Fruit fly (Drosophila melanogaster) whole organism, embryonic: ENCODE data around the gene brat.
A peak's percentile ranks its signal among the peaks of the same experiment; 100 is the strongest.

Source experiments
- ATbp ChIP-seq: fragments of 200-800 bp; sonication (Bioruptor generic); optimal IDR thresholded peaks from 2 replicates; lab custom pipeline; 2017; ENCODE audit warnings: missing biosample characterization, mild to moderate bottlenecking, missing genetic modification characterization, missing genetic modification reagents
- CG1024 ChIP-seq: fragments of 200-800 bp; sonication (Bioruptor generic); IDR thresholded peaks from 2 replicates; pipeline ENCODE4 v1.3.6; 2022; ENCODE audit warnings: missing biosample characterization, missing genetic modification characterization
- CG10543 ChIP-seq: fragments of 200-800 bp; sonication (Bioruptor generic); optimal IDR thresholded peaks from 3 replicates; lab custom pipeline; 2017; ENCODE audit warnings: missing biosample characterization, mild to moderate bottlenecking, missing genetic modification characterization, moderate library complexity
- CG11695 ChIP-seq: fragments of 200-800 bp; sonication (Bioruptor generic); IDR thresholded peaks from 3 replicates; pipeline ENCODE4 v1.3.6; 2022; ENCODE audit warnings: missing biosample characterization, missing genetic modification characterization
- CG11723 ChIP-seq: fragments of 200-800 bp; sonication (Bioruptor generic); optimal IDR thresholded peaks from 2 replicates; lab custom pipeline; 2017; ENCODE audit warnings: missing biosample characterization, mild to moderate bottlenecking, missing genetic modification characterization
- CG12299 ChIP-seq: fragments of 200-800 bp; sonication (Bioruptor generic); optimal IDR thresholded peaks from 2 replicates; lab custom pipeline; 2018; ENCODE audit warnings: missing biosample characterization, mild to moderate bottlenecking, missing genetic modification characterization
- CG15514 ChIP-seq: fragments of 200-800 bp; sonication (Bioruptor generic); optimal IDR thresholded peaks from 3 replicates; lab custom pipeline; 2017; ENCODE audit warnings: missing biosample characterization, missing genetic modification characterization, mild to moderate bottlenecking, moderate library complexity, missing genetic modification reagents
- CG16779 ChIP-seq: fragments of 200-800 bp; sonication (Bioruptor generic); IDR thresholded peaks from 2 replicates; pipeline ENCODE4 v1.3.6; 2022; ENCODE audit warnings: missing biosample characterization, missing genetic modification characterization
- CG17829 ChIP-seq: fragments of 200-800 bp; optimal IDR thresholded peaks from 2 replicates; lab custom pipeline; 2019; ENCODE audit warnings: missing biosample characterization, mild to moderate bottlenecking, missing genetic modification characterization, moderate library complexity
- CG30403 ChIP-seq: fragments of 200-800 bp; sonication (Bioruptor generic); optimal IDR thresholded peaks from 3 replicates; lab custom pipeline; 2016; ENCODE audit warnings: missing biosample characterization, missing genetic modification characterization
- CG7745 ChIP-seq: fragments of 200-800 bp; sonication (Bioruptor generic); optimal IDR thresholded peaks from 2 replicates; lab custom pipeline; 2018; ENCODE audit warnings: missing biosample characterization, mild to moderate bottlenecking, missing genetic modification characterization, moderate library complexity
- CG8290 ChIP-seq, 3 experiments: fragments of 200-800 bp; sonication (Bioruptor generic); optimal IDR thresholded peaks; 2 replicates each; lab custom pipeline; 2016 to 2019; ENCODE audit warnings: missing biosample characterization in 3 of 3, missing genetic modification characterization in 3 of 3, mild to moderate bottlenecking in 2 of 3, moderate library complexity in 1 of 3
- CG8924 ChIP-seq: fragments of 200-800 bp; optimal IDR thresholded peaks from 3 replicates; lab custom pipeline; 2019; ENCODE audit warnings: missing biosample characterization, mild to moderate bottlenecking, missing genetic modification characterization, moderate library complexity
- CG9437 ChIP-seq: fragments of 200-800 bp; sonication (Bioruptor generic); optimal IDR thresholded peaks from 2 replicates; lab custom pipeline; 2018; ENCODE audit warnings: missing biosample characterization, mild to moderate bottlenecking, missing genetic modification characterization
- Dad ChIP-seq: fragments of 200-800 bp; sonication (Bioruptor generic); optimal IDR thresholded peaks from 3 replicates; lab custom pipeline; 2016; ENCODE audit warnings: missing biosample characterization, missing genetic modification characterization
- Dp ChIP-seq: fragments of 200-800 bp; sonication (Bioruptor generic); optimal IDR thresholded peaks from 2 replicates; lab custom pipeline; 2018; ENCODE audit warnings: missing biosample characterization, mild to moderate bottlenecking, missing genetic modification characterization, moderate library complexity
- Fer2 ChIP-seq: fragments of 200-800 bp; sonication (Bioruptor generic); optimal IDR thresholded peaks from 2 replicates; lab custom pipeline; 2018; ENCODE audit warnings: missing biosample characterization, mild to moderate bottlenecking, missing genetic modification characterization, moderate library complexity
- HmgZ ChIP-seq: fragments of 200-800 bp; sonication (Bioruptor generic); optimal IDR thresholded peaks from 2 replicates; lab custom pipeline; 2018; ENCODE audit warnings: missing biosample characterization, mild to moderate bottlenecking, missing genetic modification characterization
- Jarid2 ChIP-seq: fragments of 200-800 bp; sonication (Bioruptor generic); optimal IDR thresholded peaks from 3 replicates; lab custom pipeline; 2017; ENCODE audit warnings: mild to moderate bottlenecking, missing biosample characterization, missing genetic modification reagents, missing genetic modification characterization
- MESR4 ChIP-seq: fragments of 200-800 bp; sonication (Bioruptor generic); optimal IDR thresholded peaks from 2 replicates; lab custom pipeline; 2018; ENCODE audit warnings: missing biosample characterization, mild to moderate bottlenecking, missing genetic modification characterization, moderate library complexity
- NfI ChIP-seq: fragments of 200-800 bp; sonication (Bioruptor generic); optimal IDR thresholded peaks from 3 replicates; lab custom pipeline; 2018; ENCODE audit warnings: missing biosample characterization, mild to moderate bottlenecking, missing genetic modification characterization, moderate library complexity
- Sin3A ChIP-seq: fragments of >200 bp; optimal IDR thresholded peaks from 2 replicates; lab custom pipeline; 2018
- br ChIP-seq: fragments of >200 bp; optimal IDR thresholded peaks from 2 replicates; lab custom pipeline; 2017
- bsh ChIP-seq, 2 experiments: fragments of 200-800 bp; sonication (Bioruptor generic); optimal IDR thresholded peaks; 2 replicates each; lab custom pipeline; 2017 to 2018; ENCODE audit warnings: mild to moderate bottlenecking in 2 of 2, missing biosample characterization in 2 of 2, missing genetic modification characterization in 2 of 2, moderate library complexity in 1 of 2
- cad ChIP-seq: fragments of >200 bp; optimal IDR thresholded peaks from 2 replicates; lab custom pipeline; 2017; ENCODE audit warnings: missing biosample characterization, missing genetic modification characterization
- cas ChIP-seq: fragments of 200-800 bp; sonication (Bioruptor generic); IDR thresholded peaks from 2 replicates; pipeline ENCODE4 v1.3.6; 2022; ENCODE audit warnings: missing biosample characterization, missing genetic modification characterization
- cato ChIP-seq: fragments of 200-800 bp; sonication (Bioruptor generic); optimal IDR thresholded peaks from 2 replicates; lab custom pipeline; 2016; ENCODE audit warnings: missing biosample characterization, missing genetic modification characterization, borderline replicate concordance
- dimm ChIP-seq: fragments of 200-800 bp; sonication (Bioruptor generic); IDR thresholded peaks from 2 replicates; pipeline ENCODE4 v1.3.6; 2022; ENCODE audit warnings: missing biosample characterization, missing genetic modification characterization
- disco-r ChIP-seq: fragments of 200-800 bp; sonication (Bioruptor generic); optimal IDR thresholded peaks from 2 replicates; lab custom pipeline; 2016; ENCODE audit warnings: missing biosample characterization, missing genetic modification characterization
- dm ChIP-seq: fragments of 200-800 bp; sonication (Bioruptor generic); optimal IDR thresholded peaks from 3 replicates; lab custom pipeline; 2016; ENCODE audit warnings: missing biosample characterization, missing genetic modification characterization
- dysf ChIP-seq: fragments of 200-800 bp; sonication (Bioruptor generic); IDR thresholded peaks from 3 replicates; pipeline ENCODE4 v1.3.6; 2022; ENCODE audit warnings: missing biosample characterization, missing genetic modification characterization
- fd3F ChIP-seq: fragments of 200-800 bp; sonication (Bioruptor generic); optimal IDR thresholded peaks from 2 replicates; lab custom pipeline; 2018; ENCODE audit warnings: missing biosample characterization, mild to moderate bottlenecking, missing genetic modification characterization, moderate library complexity
- ham ChIP-seq: fragments of 200-800 bp; sonication (Bioruptor generic); IDR thresholded peaks from 2 replicates; pipeline ENCODE4 v1.3.6; 2022; ENCODE audit warnings: missing biosample characterization, missing genetic modification characterization
- inv ChIP-seq: fragments of 200-800 bp; sonication (Bioruptor generic); IDR thresholded peaks from 2 replicates; pipeline ENCODE4 v1.3.6; 2022; ENCODE audit warnings: missing biosample characterization, missing genetic modification characterization; ENCODE audit not compliant: partially characterized antibody
- mam ChIP-seq: fragments of 200-800 bp; sonication (Bioruptor generic); optimal IDR thresholded peaks from 3 replicates; lab custom pipeline; 2016; ENCODE audit warnings: missing biosample characterization, missing genetic modification characterization
- mirr ChIP-seq: fragments of 200-800 bp; sonication (Bioruptor generic); optimal IDR thresholded peaks from 3 replicates; lab custom pipeline; 2018; ENCODE audit warnings: missing biosample characterization, mild to moderate bottlenecking, missing genetic modification characterization
- odd ChIP-seq: fragments of 200-800 bp; sonication (Bioruptor generic); optimal IDR thresholded peaks from 2 replicates; lab custom pipeline; 2017; ENCODE audit warnings: missing biosample characterization, mild to moderate bottlenecking, missing genetic modification characterization
- pho ChIP-seq: fragments of 200-800 bp; sonication (Bioruptor generic); optimal IDR thresholded peaks from 2 replicates; lab custom pipeline; 2016; ENCODE audit warnings: missing biosample characterization, missing genetic modification characterization
- prd ChIP-seq, 3 experiments: fragments of >200 bp in 2 of 3; fragments of 200-800 bp in 1 of 3; sonication (Bioruptor generic) in 1 of 3; optimal IDR thresholded peaks in 2 of 3; IDR thresholded peaks in 1 of 3; 2 replicates in 2 of 3; 3 replicates in 1 of 3; pipeline versions ENCODE4 v1.3.6 to Lab custom; 2017 to 2022; ENCODE audit warnings: missing biosample characterization in 1 of 3, missing genetic modification characterization in 1 of 3
- pum ChIP-seq: fragments of 200-800 bp; sonication (Bioruptor generic); optimal IDR thresholded peaks from 2 replicates; lab custom pipeline; 2016; ENCODE audit warnings: missing biosample characterization, missing genetic modification characterization
- ro ChIP-seq: fragments of 200-800 bp; sonication (Bioruptor generic); IDR thresholded peaks from 2 replicates; pipeline ENCODE4 v1.3.6; 2022; ENCODE audit warnings: missing biosample characterization, missing genetic modification characterization
- sd ChIP-seq: fragments of 200-800 bp; sonication (Bioruptor generic); optimal IDR thresholded peaks from 3 replicates; lab custom pipeline; 2018; ENCODE audit warnings: missing biosample characterization, mild to moderate bottlenecking, missing genetic modification characterization, moderate library complexity
- sens-2 ChIP-seq: fragments of 200-800 bp; sonication (Bioruptor generic); IDR thresholded peaks from 2 replicates; pipeline ENCODE4 v1.3.6; 2022; ENCODE audit warnings: missing biosample characterization, missing genetic modification characterization
- trem ChIP-seq: fragments of 200-800 bp; optimal IDR thresholded peaks from 3 replicates; lab custom pipeline; 2019; ENCODE audit warnings: missing biosample characterization, mild to moderate bottlenecking, missing genetic modification characterization, moderate library complexity
- trh ChIP-seq: fragments of 200-800 bp; sonication (Bioruptor generic); optimal IDR thresholded peaks from 2 replicates; lab custom pipeline; 2016; ENCODE audit warnings: missing biosample characterization, missing genetic modification characterization
- tup ChIP-seq: fragments of 200-800 bp; sonication (Bioruptor generic); optimal IDR thresholded peaks from 2 replicates; lab custom pipeline; 2016; ENCODE audit warnings: missing biosample characterization, mild to moderate bottlenecking, missing genetic modification characterization, moderate library complexity
- zfh1 ChIP-seq: fragments of 200-800 bp; sonication (Bioruptor generic); IDR thresholded peaks from 3 replicates; pipeline ENCODE4 v1.3.6; 2022; ENCODE audit warnings: missing biosample characterization, missing genetic modification characterization

The brat gene

dm6 chr2L:19225984-19226914 lies 92.6 kb downstream of the brat start (continued):
- TF ChIP-seq CG8290 (GFP tag; optimal IDR thresholded peaks at IDR 0.05; lab: Kevin White, UChicago) (peak; percentile 80), CG8290 (tag; optimal IDR thresholded peaks at IDR 0.05; lab: Kevin White, UChicago) (peak; percentile 4 to 41), sd (tag; lab: Kevin White, UChicago) (no peak), CG15514 (no peak), CG9437 (GFP tag; lab: Kevin White, UChicago) (peak; percentile 67), prd (optimal IDR thresholded peaks at IDR 0.05; lab: Kevin White, UChicago) (no peak), prd (GFP tag; IDR thresholded peaks at IDR 0.05; lab: Robert Waterston, UW) (peak; percentile 92; the same call in 2 of the 3 replicates), CG1024 (peak; percentile 74; the same call in 1 of the 2 replicates), MESR4 (GFP tag; lab: Kevin White, UChicago) (peak; percentile 3), NfI (GFP tag; lab: Kevin White, UChicago) (peak; percentile 40), CG8924 (peak; percentile 84), dimm (GFP tag; lab: Robert Waterston, UW) (0 out of 2 replicates have a peak, but pooled peaks have one; percentile 22), tup (peak; percentile 29), fd3F (GFP tag; lab: Kevin White, UChicago) (no peak), CG11695 (GFP tag; lab: Robert Waterston, UW) (peak; percentile 56; the same call in 1 of the 3 replicates), mirr (GFP tag; lab: Kevin White, UChicago) (no peak), dysf (peak; percentile 74), dm (GFP tag; lab: Kevin White, UChicago) (peak; percentile 44), CG10543 (GFP tag; lab: Kevin White, UChicago) (no peak), Dad (GFP tag; lab: Kevin White, UChicago) (peak; percentile 63), HmgZ (tag; lab: Kevin White, UChicago) (peak; percentile 13), disco-r (GFP tag; lab: Kevin White, UChicago) (peak; percentile 50), Jarid2 (GFP tag; lab: Kevin White, UChicago) (peak; percentile 20), ATbp (GFP tag; lab: Kevin White, UChicago) (peak; percentile 82), CG7745 (peak; percentile 3), CG16779 (GFP tag; lab: Robert Waterston, UW) (no peak), ham (GFP tag; lab: Robert Waterston, UW) (no peak), cad (GFP tag; lab: Kevin White, UChicago) (no peak), bsh (GFP tag; optimal IDR thresholded peaks at IDR 0.05; lab: Kevin White, UChicago) (peak; percentile 92 to 94), CG30403 (GFP tag; lab: Kevin White, UChicago) (peak; percentile 82), trh (GFP tag; lab: Kevin White, UChicago) (peak; percentile 59), inv (GFP tag; lab: Robert Waterston, UW) (no peak), CG12299 (tag; lab: Kevin White, UChicago) (no peak), cas (GFP tag; lab: Robert Waterston, UW) (no peak), Sin3A (no peak), CG17829 (tag; lab: Kevin White, UChicago) (peak; percentile 86), sens-2 (GFP tag; lab: Robert Waterston, UW) (peak; percentile 77), pho (GFP tag; lab: Kevin White, UChicago) (peak; percentile 15), Dp (GFP tag; lab: Kevin White, UChicago) (no peak), mam (peak; percentile 47), ro (GFP tag; lab: Robert Waterston, UW) (peak; percentile 68; the same call in 1 of the 2 replicates), cato (peak; percentile 57), br (lab: Kevin White, UChicago) (no peak), zfh1 (peak; percentile 89), Fer2 (no peak), pum (GFP tag; lab: Kevin White, UChicago) (peak; percentile 82), CG11723 (GFP tag; lab: Kevin White, UChicago) (peak; percentile 61), trem (tag; lab: Kevin White, UChicago) (peak; percentile 62), odd (GFP tag; lab: Kevin White, UChicago) (peak; percentile 52)
